Worm (Caenorhabditis elegans) whole organism, L2 larva: ENCODE measurements around the gene phy-2.

Source experiments
- R02D3.7 ChIP-seq: fragments of 150-350 bp; optimal IDR thresholded peaks from 2 replicates; lab custom pipeline; 2014; ENCODE audit warnings: missing biosample characterization, missing genetic modification characterization
- Y55F3AM.14 ChIP-seq: fragments of 200-800 bp; sonication (Bioruptor generic); optimal IDR thresholded peaks from 2 replicates; lab custom pipeline; 2018; ENCODE audit warnings: mild to moderate bottlenecking, missing genetic modification characterization, missing compliant biosample characterization
- ama-1 ChIP-seq: fragments of 150-350 bp; optimal IDR thresholded peaks from 2 replicates; lab custom pipeline; 2018; ENCODE audit warnings: inconsistent platforms
- ceh-16 ChIP-seq: fragments of 150-350 bp; optimal IDR thresholded peaks from 2 replicates; lab custom pipeline; 2014; ENCODE audit warnings: missing biosample characterization, missing genetic modification characterization
- ceh-82 ChIP-seq: fragments of 150-350 bp; optimal IDR thresholded peaks from 2 replicates; lab custom pipeline; 2014; ENCODE audit warnings: missing biosample characterization, missing genetic modification characterization
- elt-1 ChIP-seq: fragments of 150-350 bp; optimal IDR thresholded peaks from 2 replicates; lab custom pipeline; 2014; ENCODE audit warnings: missing biosample characterization, missing genetic modification characterization
- mab-5 ChIP-seq: fragments of 150-350 bp; optimal IDR thresholded peaks from 2 replicates; lab custom pipeline; 2014; ENCODE audit warnings: missing biosample characterization, missing genetic modification characterization
- mdl-1 ChIP-seq, 2 experiments: fragments of 150-350 bp in 1 of 2; sonication (generic microtip) in 1 of 2; optimal IDR thresholded peaks; 2 replicates each; lab custom pipeline; 2017; ENCODE audit warnings: missing biosample characterization in 2 of 2, missing genetic modification characterization in 2 of 2
- nhr-12 ChIP-seq: fragments of 150-350 bp; optimal IDR thresholded peaks from 2 replicates; lab custom pipeline; 2014; ENCODE audit warnings: missing biosample characterization, missing genetic modification characterization
- nhr-25 ChIP-seq: fragments of 150-350 bp; sonication (generic microtip); optimal IDR thresholded peaks from 3 replicates; lab custom pipeline; 2014; ENCODE audit warnings: missing biosample characterization, missing genetic modification characterization
- nhr-77 ChIP-seq: fragments of 150-350 bp; optimal IDR thresholded peaks from 2 replicates; lab custom pipeline; 2014; ENCODE audit warnings: missing biosample characterization, missing genetic modification characterization
- unc-62 ChIP-seq: fragments of 150-350 bp; optimal IDR thresholded peaks from 2 replicates; lab custom pipeline; 2014; ENCODE audit warnings: missing biosample characterization, missing genetic modification reagents, missing genetic modification characterization
- ztf-11 ChIP-seq: sonication (generic microtip); optimal IDR thresholded peaks from 2 replicates; lab custom pipeline; 2017; ENCODE audit warnings: missing biosample characterization, missing genetic modification characterization

ce11 chrIV:12217142-12217541, 1.4 kb upstream of the phy-2 start:
- TF ChIP-seq ztf-11 (tag; lab: Kevin White, UChicago) (no peak), mab-5 (no peak), ceh-16 (tag; lab: Kevin White, UChicago) (no peak), nhr-77 (tag; lab: Kevin White, UChicago) (no peak), ama-1 (peak; percentile 22), Y55F3AM.14 (GFP tag; lab: Kevin White, UChicago) (no peak), unc-62 (GFP tag; lab: Kevin White, UChicago) (no peak), mdl-1 (tag; optimal IDR thresholded peaks at IDR 0.05; lab: Kevin White, UChicago) (no peak), elt-1 (no peak), nhr-25 (tag; lab: Kevin White, UChicago) (no peak), ceh-82 (tag; lab: Kevin White, UChicago) (no peak), R02D3.7 (tag; lab: Kevin White, UChicago) (no peak), nhr-12 (tag; lab: Kevin White, UChicago) (no peak)
